Worm (Caenorhabditis elegans): Measurements from ENCODE around the gene C25H3.11.

- TF ChIP-seq elt-1 (tag; optimal IDR thresholded peaks at IDR 0.05; ENCODE audit: borderline replicate concordance, insufficient read depth) (no peak), mep-1 (tag; optimal IDR thresholded peaks at IDR 0.05) (no peak), ztf-11 (tag; optimal IDR thresholded peaks at IDR 0.05) (no peak), snpc-4 (tag; optimal IDR thresholded peaks at IDR 0.05) (no peak), lin-13 (tag; optimal IDR thresholded peaks at IDR 0.05) (no peak)
Measured at ce11 chrII:5636826-5637225, 52.0 kb downstream of the C25H3.11 start, which contains the start of gene F59E12.8.
